Worm (Caenorhabditis elegans) whole organism, mixed stage, embryonic: ENCODE measurements around the gene C55A1.1.
A peak's percentile ranks its signal among the peaks of the same experiment; 100 is the strongest.

ENCODE experiments used
- M03D4.4 ChIP-seq: sonication (generic microtip); optimal IDR thresholded peaks from 2 replicates; lab custom pipeline; 2017; ENCODE audit warnings: mild to moderate bottlenecking, missing genetic modification characterization, missing compliant biosample characterization
- blmp-1 ChIP-seq: fragments of 150-350 bp; optimal IDR thresholded peaks from 2 replicates; lab custom pipeline; 2014; ENCODE audit warnings: missing biosample characterization, missing genetic modification characterization
- ceh-39 ChIP-seq: fragments of 150-350 bp; optimal IDR thresholded peaks from 2 replicates; lab custom pipeline; 2014; ENCODE audit warnings: missing biosample characterization, missing genetic modification characterization
- ceh-43 ChIP-seq: fragments of 200-800 bp; sonication (Bioruptor generic); optimal IDR thresholded peaks from 2 replicates; lab custom pipeline; 2018; ENCODE audit warnings: mild to moderate bottlenecking, missing genetic modification characterization, moderate library complexity, missing compliant biosample characterization
- ceh-83 ChIP-seq: fragments of 200-800 bp; sonication (Bioruptor generic); optimal IDR thresholded peaks from 2 replicates; lab custom pipeline; 2018; ENCODE audit warnings: mild to moderate bottlenecking, missing genetic modification characterization, missing compliant biosample characterization
- ces-1 ChIP-seq: fragments of 150-350 bp; optimal IDR thresholded peaks from 2 replicates; lab custom pipeline; 2014; ENCODE audit warnings: missing biosample characterization, missing genetic modification reagents, missing genetic modification characterization
- cnd-1 ChIP-seq: fragments of 200-800 bp; sonication (Bioruptor generic); optimal IDR thresholded peaks from 2 replicates; lab custom pipeline; 2018; ENCODE audit warnings: mild to moderate bottlenecking, missing genetic modification characterization, missing compliant biosample characterization
- drap-1 ChIP-seq: fragments of 200-800 bp; sonication (Bioruptor generic); optimal IDR thresholded peaks from 3 replicates; lab custom pipeline; 2018; ENCODE audit warnings: mild to moderate bottlenecking, missing genetic modification characterization, missing compliant biosample characterization
- elt-1 ChIP-seq: sonication (generic microtip); optimal IDR thresholded peaks from 2 replicates; lab custom pipeline; 2017; ENCODE audit warnings: missing genetic modification characterization, mild to moderate bottlenecking, missing compliant biosample characterization, antibody characterized with exemption, moderate library complexity, borderline replicate concordance; ENCODE audit not compliant: insufficient read depth
- elt-3 ChIP-seq: fragments of 150-350 bp; optimal IDR thresholded peaks from 2 replicates; lab custom pipeline; 2014; ENCODE audit warnings: missing biosample characterization, missing genetic modification characterization
- flh-1 ChIP-seq: fragments of 200-800 bp; sonication (Bioruptor generic); optimal IDR thresholded peaks from 2 replicates; lab custom pipeline; 2018; ENCODE audit warnings: mild to moderate bottlenecking, missing genetic modification characterization, moderate library complexity, missing compliant biosample characterization
- ham-2 ChIP-seq: fragments of 200-800 bp; sonication (Bioruptor generic); optimal IDR thresholded peaks from 2 replicates; lab custom pipeline; 2018; ENCODE audit warnings: mild to moderate bottlenecking, missing genetic modification characterization, missing compliant biosample characterization
- hlh-1 ChIP-seq: fragments of 150-350 bp; optimal IDR thresholded peaks from 2 replicates; lab custom pipeline; 2014; ENCODE audit warnings: missing biosample characterization, missing genetic modification reagents, missing genetic modification characterization
- lin-13 ChIP-seq: fragments of 150-350 bp; optimal IDR thresholded peaks from 2 replicates; lab custom pipeline; 2014; ENCODE audit warnings: missing biosample characterization, missing genetic modification characterization
- lsy-2 ChIP-seq: fragments of 150-350 bp; optimal IDR thresholded peaks from 2 replicates; lab custom pipeline; 2014; ENCODE audit warnings: missing biosample characterization, missing genetic modification characterization
- mab-5 ChIP-seq: fragments of 150-350 bp; optimal IDR thresholded peaks from 2 replicates; lab custom pipeline; 2014; ENCODE audit warnings: missing biosample characterization, missing genetic modification characterization
- mep-1 ChIP-seq: fragments of 150-350 bp; optimal IDR thresholded peaks from 2 replicates; lab custom pipeline; 2017; ENCODE audit warnings: missing biosample characterization, missing genetic modification reagents, missing genetic modification characterization, inconsistent platforms
- mls-2 ChIP-seq: sonication (generic microtip); optimal IDR thresholded peaks from 2 replicates; lab custom pipeline; 2016; ENCODE audit warnings: mild to moderate bottlenecking, missing genetic modification characterization, moderate library complexity, missing compliant biosample characterization
- nhr-2 ChIP-seq: fragments of 150-350 bp; optimal IDR thresholded peaks from 2 replicates; lab custom pipeline; 2014; ENCODE audit warnings: missing biosample characterization, missing genetic modification characterization
- nhr-28 ChIP-seq: fragments of 150-350 bp; optimal IDR thresholded peaks from 2 replicates; lab custom pipeline; 2014; ENCODE audit warnings: missing biosample characterization, missing genetic modification characterization
- nhr-76 ChIP-seq: sonication (generic microtip); optimal IDR thresholded peaks from 2 replicates; lab custom pipeline; 2017; ENCODE audit warnings: missing biosample characterization, missing genetic modification characterization
- pha-4 ChIP-seq: fragments of 150-350 bp; optimal IDR thresholded peaks from 2 replicates; lab custom pipeline; 2018; ENCODE audit warnings: missing biosample characterization, missing genetic modification reagents, missing genetic modification characterization
- sem-2 ChIP-seq: fragments of 200-800 bp; sonication (Bioruptor generic); optimal IDR thresholded peaks from 2 replicates; lab custom pipeline; 2018; ENCODE audit warnings: mild to moderate bottlenecking, missing genetic modification characterization, missing compliant biosample characterization
- snpc-4 ChIP-seq: fragments of 150-350 bp; optimal IDR thresholded peaks from 2 replicates; lab custom pipeline; 2014; ENCODE audit warnings: missing biosample characterization, missing genetic modification characterization
- sptf-1 ChIP-seq: sonication (generic microtip); optimal IDR thresholded peaks from 2 replicates; lab custom pipeline; 2017; ENCODE audit warnings: mild to moderate bottlenecking, missing genetic modification characterization, moderate library complexity, missing compliant biosample characterization
- tbx-8 ChIP-seq: fragments of 200-800 bp; sonication (Bioruptor generic); optimal IDR thresholded peaks from 2 replicates; lab custom pipeline; 2018; ENCODE audit warnings: mild to moderate bottlenecking, missing genetic modification characterization, moderate library complexity, missing compliant biosample characterization
- unc-120 ChIP-seq: sonication (generic microtip); optimal IDR thresholded peaks from 2 replicates; lab custom pipeline; 2017; ENCODE audit warnings: missing genetic modification characterization, missing compliant biosample characterization; ENCODE audit not compliant: poor library complexity, severe bottlenecking
- zip-8 ChIP-seq: fragments of 150-350 bp; optimal IDR thresholded peaks from 2 replicates; lab custom pipeline; 2014; ENCODE audit warnings: missing biosample characterization, missing genetic modification characterization
- ztf-11 ChIP-seq: fragments of 150-350 bp; optimal IDR thresholded peaks from 2 replicates; lab custom pipeline; 2014; ENCODE audit warnings: missing biosample characterization, missing genetic modification characterization

C55A1.1 gene

ce11 chrV:15621518-15621917 is at the start of gene C55A1.1:
C55A1.1 (plus strand) TSS chrV:15621818.
- TF ChIP-seq mep-1 (tag; lab: Kevin White, UChicago), result no peak
- no peak for TF ChIP-seq hlh-1 (tag; lab: Kevin White, UChicago)
- TF ChIP-seq flh-1, result no peak
- TF ChIP-seq pha-4 (tag; lab: Kevin White, UChicago), result no peak
- TF ChIP-seq ces-1, result no peak
- no peak for TF ChIP-seq sem-2 (GFP tag; lab: Kevin White, UChicago)
- no peak for TF ChIP-seq cnd-1
- no peak for TF ChIP-seq M03D4.4 (tag; lab: Kevin White, UChicago)
- TF ChIP-seq, all 35 proteins: peak for 0

- TF ChIP-seq M03D4.4 (tag; lab: Kevin White, UChicago) (no peak), nhr-76 (no peak), snpc-4 (tag; lab: Kevin White, UChicago) (no peak), elt-3 (tag; lab: Kevin White, UChicago) (no peak), lin-13 (no peak), ceh-83 (no peak), hlh-1 (tag; lab: Kevin White, UChicago) (no peak), mls-2 (tag; lab: Kevin White, UChicago) (no peak), ceh-43 (GFP tag; lab: Kevin White, UChicago) (no peak), sptf-1 (no peak), drap-1 (GFP tag; lab: Kevin White, UChicago) (no peak), ceh-39 (tag; lab: Kevin White, UChicago) (no peak), cnd-1 (no peak), nhr-2 (no peak), pha-4 (tag; lab: Kevin White, UChicago) (no peak), sem-2 (GFP tag; lab: Kevin White, UChicago) (no peak), blmp-1 (tag; lab: Kevin White, UChicago) (no peak)
- TF ChIP-seq, all 35 proteins: peak for 0
Measured at ce11 chrV:15572613-15573012, 49.0 kb upstream of the C55A1.1 start, which contains the start of gene fbxa-94. fbxa-94 (plus strand) TSS chrV:15572913.

- TF ChIP-seq sem-2 (GFP tag; lab: Kevin White, UChicago) (no peak), drap-1 (GFP tag; lab: Kevin White, UChicago) (no peak), nhr-28 (tag; lab: Kevin White, UChicago) (no peak), snpc-4 (tag; lab: Kevin White, UChicago) (no peak), zip-8 (tag; lab: Kevin White, UChicago) (no peak), sptf-1 (no peak)
- TF ChIP-seq, all 35 proteins: peak for 0
Measured at ce11 chrV:15575305-15575704, 46.3 kb upstream of the C55A1.1 start, which contains the start of gene mdt-28. mdt-28 (minus strand) TSS chrV:15575405.

- TF ChIP-seq nhr-28 (tag; lab: Kevin White, UChicago) (no peak), hlh-1 (tag; lab: Kevin White, UChicago) (no peak), ham-2 (no peak), mep-1 (tag; lab: Kevin White, UChicago) (no peak), ceh-39 (tag; lab: Kevin White, UChicago) (no peak), elt-1 (tag; lab: Kevin White, UChicago) (no peak), mls-2 (tag; lab: Kevin White, UChicago) (no peak), flh-1 (no peak), M03D4.4 (tag; lab: Kevin White, UChicago) (no peak), pha-4 (tag; lab: Kevin White, UChicago) (no peak), nhr-76 (no peak), nhr-2 (no peak)
Measured at ce11 chrV:15577395-15577896, 44.2 kb upstream of the C55A1.1 start, which contains the start of gene atx-3. atx-3 (minus strand) TSS chrV:15577445.

- peak; percentile 10 for TF ChIP-seq lsy-2
- TF ChIP-seq mls-2 (tag; lab: Kevin White, UChicago), result no peak
- TF ChIP-seq ceh-43 (GFP tag; lab: Kevin White, UChicago), result no peak
- TF ChIP-seq ces-1, result peak; percentile 43
- TF ChIP-seq hlh-1 (tag; lab: Kevin White, UChicago), result no peak
- no peak for TF ChIP-seq elt-1 (tag; lab: Kevin White, UChicago)
- TF ChIP-seq sem-2 (GFP tag; lab: Kevin White, UChicago), result no peak
- TF ChIP-seq tbx-8 (GFP tag; lab: Kevin White, UChicago), result no peak
- peak; percentile 26 for TF ChIP-seq pha-4 (tag; lab: Kevin White, UChicago)
- TF ChIP-seq ztf-11 (tag; lab: Kevin White, UChicago), result no peak
- no peak for TF ChIP-seq mab-5
- peak; percentile 21 for TF ChIP-seq unc-120 (tag; lab: Kevin White, UChicago)
- no peak for TF ChIP-seq elt-3 (tag; lab: Kevin White, UChicago)
- no peak for TF ChIP-seq cnd-1
Measured at ce11 chrV:15578386-15578785, 43.2 kb upstream of the C55A1.1 start, which contains the start of gene F28F8.9. F28F8.9 (minus strand) TSS chrV:15578673.
